Fruit fly (Drosophila melanogaster) whole organism, embryonic: ENCODE data around the gene Ir7g.
A peak's percentile ranks its signal among the peaks of the same experiment; 100 is the strongest.

Experiments
- ATbp ChIP-seq: fragments of 200-800 bp; sonication (Bioruptor generic); optimal IDR thresholded peaks from 2 replicates; lab custom pipeline; 2017; ENCODE audit warnings: missing biosample characterization, mild to moderate bottlenecking, missing genetic modification characterization, missing genetic modification reagents
- Ada2b ChIP-seq: fragments of 200-800 bp; sonication (Bioruptor generic); IDR thresholded peaks from 2 replicates; pipeline ENCODE4 v1.3.6; 2022; ENCODE audit warnings: missing biosample characterization, missing genetic modification characterization
- Bgb ChIP-seq: fragments of 200-800 bp; sonication (Bioruptor generic); IDR thresholded peaks from 2 replicates; pipeline ENCODE4 v1.3.6; 2022; ENCODE audit warnings: missing biosample characterization, missing genetic modification characterization; ENCODE audit not compliant: partially characterized antibody
- CG1024 ChIP-seq: fragments of 200-800 bp; sonication (Bioruptor generic); IDR thresholded peaks from 2 replicates; pipeline ENCODE4 v1.3.6; 2022; ENCODE audit warnings: missing biosample characterization, missing genetic modification characterization
- CG10431 ChIP-seq: fragments of 200-800 bp; sonication (Bioruptor generic); optimal IDR thresholded peaks from 3 replicates; lab custom pipeline; 2018; ENCODE audit warnings: missing biosample characterization, mild to moderate bottlenecking, missing genetic modification characterization
- CG11695 ChIP-seq: fragments of 200-800 bp; sonication (Bioruptor generic); IDR thresholded peaks from 3 replicates; pipeline ENCODE4 v1.3.6; 2022; ENCODE audit warnings: missing biosample characterization, missing genetic modification characterization
- CG12104 ChIP-seq: fragments of 200-800 bp; sonication (Bioruptor generic); optimal IDR thresholded peaks from 3 replicates; lab custom pipeline; 2016; ENCODE audit warnings: missing biosample characterization, missing genetic modification characterization
- CG12659 ChIP-seq: fragments of 200-800 bp; sonication (Bioruptor generic); optimal IDR thresholded peaks from 3 replicates; lab custom pipeline; 2017; ENCODE audit warnings: mild to moderate bottlenecking, missing biosample characterization, missing genetic modification reagents, missing genetic modification characterization
- CG15601 ChIP-seq: fragments of 200-800 bp; sonication (Bioruptor generic); optimal IDR thresholded peaks from 3 replicates; lab custom pipeline; 2019; ENCODE audit warnings: missing biosample characterization, mild to moderate bottlenecking, missing genetic modification characterization, moderate library complexity
- CG17385 ChIP-seq: fragments of 200-800 bp; sonication (Bioruptor generic); optimal IDR thresholded peaks from 3 replicates; lab custom pipeline; 2018; ENCODE audit warnings: missing biosample characterization, mild to moderate bottlenecking, missing genetic modification characterization
- CG2116 ChIP-seq: fragments of 200-800 bp; sonication (Bioruptor generic); optimal IDR thresholded peaks from 3 replicates; lab custom pipeline; 2018; ENCODE audit warnings: missing biosample characterization, mild to moderate bottlenecking, missing genetic modification characterization
- CG2129 ChIP-seq: fragments of 200-800 bp; sonication (Bioruptor generic); IDR thresholded peaks from 2 replicates; pipeline ENCODE4 v1.3.6; 2022; ENCODE audit warnings: missing biosample characterization, missing genetic modification characterization; ENCODE audit not compliant: partially characterized antibody
- CG3281 ChIP-seq: fragments of 200-800 bp; sonication (Bioruptor generic); optimal IDR thresholded peaks from 3 replicates; lab custom pipeline; 2017; ENCODE audit warnings: missing biosample characterization, mild to moderate bottlenecking, missing genetic modification characterization
- CG33557 ChIP-seq: fragments of 200-800 bp; sonication (Bioruptor generic); optimal IDR thresholded peaks from 2 replicates; lab custom pipeline; 2019; ENCODE audit warnings: missing biosample characterization, mild to moderate bottlenecking, missing genetic modification characterization, moderate library complexity
- CG3838 ChIP-seq: fragments of 200-800 bp; sonication (Bioruptor generic); optimal IDR thresholded peaks from 3 replicates; lab custom pipeline; 2016; ENCODE audit warnings: missing biosample characterization, missing genetic modification characterization
- CG42726 ChIP-seq: fragments of 200-800 bp; sonication (Bioruptor generic); IDR thresholded peaks from 2 replicates; pipeline ENCODE4 v1.3.6; 2022; ENCODE audit warnings: missing biosample characterization, missing genetic modification characterization; ENCODE audit not compliant: partially characterized antibody
- CG43689 ChIP-seq: fragments of 200-800 bp; sonication (Bioruptor generic); IDR thresholded peaks from 2 replicates; pipeline ENCODE4 v1.3.6; 2022; ENCODE audit warnings: missing biosample characterization, missing genetic modification characterization
- CG4424 ChIP-seq: fragments of 200-800 bp; sonication (Bioruptor generic); optimal IDR thresholded peaks from 3 replicates; lab custom pipeline; 2016; ENCODE audit warnings: missing biosample characterization, missing genetic modification characterization
- CG7357 ChIP-seq: fragments of 200-800 bp; sonication (Bioruptor generic); IDR thresholded peaks from 3 replicates; pipeline ENCODE4 v1.3.6; 2022; ENCODE audit warnings: missing biosample characterization, missing genetic modification characterization
- CG9817 ChIP-seq: fragments of 200-800 bp; sonication (Bioruptor generic); optimal IDR thresholded peaks from 2 replicates; lab custom pipeline; 2018; ENCODE audit warnings: missing biosample characterization, mild to moderate bottlenecking, missing genetic modification characterization, moderate library complexity
- Dip3 ChIP-seq: fragments of 200-800 bp; sonication (Bioruptor generic); optimal IDR thresholded peaks from 3 replicates; lab custom pipeline; 2016; ENCODE audit warnings: missing biosample characterization, missing genetic modification characterization
- E2f1 ChIP-seq: fragments of 200-800 bp; sonication (Bioruptor generic); IDR thresholded peaks from 2 replicates; pipeline ENCODE4 v1.3.6; 2022; ENCODE audit warnings: missing biosample characterization, missing genetic modification characterization
- ERR ChIP-seq: fragments of 200-800 bp; sonication (Bioruptor generic); optimal IDR thresholded peaks from 2 replicates; lab custom pipeline; 2016; ENCODE audit warnings: missing biosample characterization, missing genetic modification characterization
- HLH3B ChIP-seq: fragments of 200-800 bp; sonication (Bioruptor generic); IDR thresholded peaks from 2 replicates; pipeline ENCODE4 v1.3.6; 2022; ENCODE audit warnings: missing biosample characterization, missing genetic modification characterization
- Lim3 ChIP-seq: fragments of 200-800 bp; sonication (Bioruptor generic); IDR thresholded peaks from 2 replicates; pipeline ENCODE4 v1.3.6; 2022; ENCODE audit warnings: missing biosample characterization, missing genetic modification characterization
- Meics ChIP-seq: fragments of 200-800 bp; sonication (Bioruptor generic); optimal IDR thresholded peaks from 2 replicates; lab custom pipeline; 2017; ENCODE audit warnings: missing biosample characterization, mild to moderate bottlenecking, missing genetic modification characterization
- Nf-YC ChIP-seq: fragments of 200-800 bp; optimal IDR thresholded peaks from 3 replicates; lab custom pipeline; 2019; ENCODE audit warnings: missing biosample characterization, mild to moderate bottlenecking, missing genetic modification characterization, moderate library complexity
- Oli ChIP-seq: fragments of 200-800 bp; sonication (Bioruptor generic); optimal IDR thresholded peaks from 2 replicates; lab custom pipeline; 2018; ENCODE audit warnings: missing biosample characterization, mild to moderate bottlenecking, missing genetic modification characterization, moderate library complexity
- Ptx1 ChIP-seq: fragments of 200-800 bp; sonication (Bioruptor generic); IDR thresholded peaks from 2 replicates; pipeline ENCODE4 v1.3.6; 2022; ENCODE audit warnings: missing biosample characterization, missing genetic modification characterization
- Sox102F ChIP-seq: fragments of 200-800 bp; sonication (Bioruptor generic); optimal IDR thresholded peaks from 2 replicates; lab custom pipeline; 2018; ENCODE audit warnings: missing biosample characterization, mild to moderate bottlenecking, missing genetic modification characterization, moderate library complexity
- Ssrp ChIP-seq: fragments of 200-800 bp; sonication (Bioruptor generic); optimal IDR thresholded peaks from 2 replicates; lab custom pipeline; 2018; ENCODE audit warnings: missing biosample characterization, mild to moderate bottlenecking, missing genetic modification characterization, moderate library complexity
- ash1 ChIP-seq: fragments of 200-800 bp; sonication (Bioruptor generic); optimal IDR thresholded peaks from 2 replicates; lab custom pipeline; 2018; ENCODE audit warnings: missing biosample characterization, mild to moderate bottlenecking, missing genetic modification characterization
- fd64A ChIP-seq: fragments of 200-800 bp; sonication (Bioruptor generic); optimal IDR thresholded peaks from 3 replicates; lab custom pipeline; 2018; ENCODE audit warnings: missing biosample characterization, mild to moderate bottlenecking, missing genetic modification characterization
- fru ChIP-seq: fragments of >200 bp; optimal IDR thresholded peaks from 2 replicates; lab custom pipeline; 2017
- hb ChIP-seq: fragments of 200-800 bp; sonication (Bioruptor generic); IDR thresholded peaks from 3 replicates; pipeline ENCODE4 v1.3.6; 2022; ENCODE audit warnings: missing biosample characterization, missing genetic modification characterization; ENCODE audit not compliant: partially characterized antibody
- inv ChIP-seq: fragments of 200-800 bp; sonication (Bioruptor generic); IDR thresholded peaks from 2 replicates; pipeline ENCODE4 v1.3.6; 2022; ENCODE audit warnings: missing biosample characterization, missing genetic modification characterization; ENCODE audit not compliant: partially characterized antibody
- jing ChIP-seq: fragments of 200-800 bp; sonication (Bioruptor generic); optimal IDR thresholded peaks from 2 replicates; lab custom pipeline; 2018; ENCODE audit warnings: missing biosample characterization, mild to moderate bottlenecking, missing genetic modification characterization
- kay ChIP-seq: fragments of 200-800 bp; sonication (Bioruptor generic); optimal IDR thresholded peaks from 2 replicates; lab custom pipeline; 2016; ENCODE audit warnings: missing biosample characterization, missing genetic modification characterization
- klu ChIP-seq: fragments of 200-800 bp; sonication (Bioruptor generic); IDR thresholded peaks from 2 replicates; pipeline ENCODE4 v1.3.6; 2022; ENCODE audit warnings: missing biosample characterization, missing genetic modification characterization
- nmo ChIP-seq: fragments of 200-800 bp; sonication (Bioruptor generic); optimal IDR thresholded peaks from 2 replicates; lab custom pipeline; 2018; ENCODE audit warnings: missing biosample characterization, mild to moderate bottlenecking, missing genetic modification characterization, moderate library complexity
- org-1 ChIP-seq: fragments of 200-800 bp; sonication (Bioruptor generic); optimal IDR thresholded peaks from 2 replicates; lab custom pipeline; 2017; ENCODE audit warnings: missing biosample characterization, missing genetic modification characterization
- pfk ChIP-seq: fragments of 200-800 bp; sonication (Bioruptor generic); optimal IDR thresholded peaks from 2 replicates; lab custom pipeline; 2018; ENCODE audit warnings: missing biosample characterization, mild to moderate bottlenecking, missing genetic modification characterization, moderate library complexity
- pho ChIP-seq: fragments of 200-800 bp; sonication (Bioruptor generic); optimal IDR thresholded peaks from 2 replicates; lab custom pipeline; 2016; ENCODE audit warnings: missing biosample characterization, missing genetic modification characterization
- pita ChIP-seq: fragments of 200-800 bp; sonication (Bioruptor generic); optimal IDR thresholded peaks from 2 replicates; lab custom pipeline; 2017; ENCODE audit warnings: missing biosample characterization, mild to moderate bottlenecking, missing genetic modification characterization
- row ChIP-seq: fragments of 200-800 bp; sonication (Bioruptor generic); IDR thresholded peaks from 3 replicates; pipeline ENCODE4 v1.3.6; 2022; ENCODE audit warnings: missing biosample characterization, missing genetic modification characterization
- sob ChIP-seq: fragments of 200-800 bp; sonication (Bioruptor generic); IDR thresholded peaks from 2 replicates; pipeline ENCODE4 v1.3.6; 2022; ENCODE audit warnings: missing biosample characterization, missing genetic modification characterization
- ssp ChIP-seq: fragments of 200-800 bp; sonication (Bioruptor generic); IDR thresholded peaks from 2 replicates; pipeline ENCODE4 v1.3.6; 2022; ENCODE audit warnings: missing biosample characterization, missing genetic modification characterization
- tx ChIP-seq: fragments of 200-800 bp; sonication (Bioruptor generic); optimal IDR thresholded peaks from 2 replicates; lab custom pipeline; 2016; ENCODE audit warnings: missing biosample characterization, missing genetic modification characterization
- vfl ChIP-seq: fragments of 200-800 bp; sonication (Bioruptor generic); optimal IDR thresholded peaks from 2 replicates; lab custom pipeline; 2016; ENCODE audit warnings: missing biosample characterization, missing genetic modification characterization
- wor ChIP-seq: fragments of 200-800 bp; sonication (Bioruptor generic); IDR thresholded peaks from 2 replicates; pipeline ENCODE4 v1.3.6; 2022; ENCODE audit warnings: missing biosample characterization, missing genetic modification characterization
- zf30C ChIP-seq: fragments of 200-800 bp; sonication (Bioruptor generic); optimal IDR thresholded peaks from 3 replicates; lab custom pipeline; 2018; ENCODE audit warnings: missing biosample characterization, mild to moderate bottlenecking, missing genetic modification characterization

Gene Ir7g

dm6 chrX:7909482-7909881 is 25.0 kb downstream of the Ir7g start (continued):
- TF ChIP-seq kay (no peak), nmo (peak; percentile 17), Ssrp (tag; lab: Kevin White, UChicago) (no peak), pfk (GFP tag; lab: Kevin White, UChicago) (no peak), inv (GFP tag; lab: Robert Waterston, UW) (no peak), Bgb (GFP tag; lab: Robert Waterston, UW) (no peak), CG4424 (GFP tag; lab: Kevin White, UChicago) (peak; percentile 20), CG11695 (GFP tag; lab: Robert Waterston, UW) (0 out of 3 replicates have a peak, but pooled peaks have one; percentile 21), CG2116 (GFP tag; lab: Kevin White, UChicago) (no peak), CG9817 (tag; lab: Kevin White, UChicago) (no peak), E2f1 (GFP tag; lab: Robert Waterston, UW) (peak; percentile 34; the same call in 1 of the 2 replicates), Dip3 (GFP tag; lab: Kevin White, UChicago) (no peak), pita (GFP tag; lab: Kevin White, UChicago) (no peak), ERR (GFP tag; lab: Kevin White, UChicago) (no peak), ash1 (GFP tag; lab: Kevin White, UChicago) (no peak), Meics (GFP tag; lab: Kevin White, UChicago) (peak; percentile 42), sob (0 out of 2 replicates have a peak, but pooled peaks have one; percentile 23), Lim3 (GFP tag; lab: Robert Waterston, UW) (no peak), CG3838 (no peak), CG17385 (GFP tag; lab: Kevin White, UChicago) (peak; percentile 5), Oli (tag; lab: Kevin White, UChicago) (no peak), tx (no peak), Ada2b (GFP tag; lab: Robert Waterston, UW) (peak; percentile 51; the same call in 1 of the 2 replicates), fd64A (no peak), Sox102F (GFP tag; lab: Kevin White, UChicago) (no peak), CG15601 (tag; lab: Kevin White, UChicago) (no peak), ATbp (GFP tag; lab: Kevin White, UChicago) (peak; percentile 27), CG42726 (GFP tag; lab: Robert Waterston, UW) (no peak), wor (no peak), CG1024 (no peak), CG43689 (no peak), ssp (GFP tag; lab: Robert Waterston, UW) (no peak), CG12104 (GFP tag; lab: Kevin White, UChicago) (no peak), CG12659 (GFP tag; lab: Kevin White, UChicago) (peak; percentile 24), Ptx1 (GFP tag; lab: Robert Waterston, UW) (peak; percentile 42; the same call in 1 of the 2 replicates), klu (GFP tag; lab: Robert Waterston, UW) (no peak), CG10431 (no peak), row (GFP tag; lab: Robert Waterston, UW) (peak; percentile 60; the same call in 2 of the 3 replicates), org-1 (GFP tag; lab: Kevin White, UChicago) (no peak), Nf-YC (tag; lab: Kevin White, UChicago) (no peak), HLH3B (GFP tag; lab: Robert Waterston, UW) (0 out of 2 replicates have a peak, but pooled peaks have one; percentile 25), CG33557 (no peak), hb (GFP tag; lab: Robert Waterston, UW) (no peak), vfl (GFP tag; lab: Kevin White, UChicago) (no peak), CG3281 (GFP tag; lab: Kevin White, UChicago) (peak; percentile 14), CG7357 (no peak), CG2129 (GFP tag; lab: Robert Waterston, UW) (no peak), jing (GFP tag; lab: Kevin White, UChicago) (no peak), zf30C (peak; percentile 18), pho (no peak), fru (lab: Kevin White, UChicago) (no peak)
